Worm (Caenorhabditis elegans) whole organism, late embryonic: ENCODE measurements around the gene hch-1.

Experiments
- ceh-2 ChIP-seq: sonication (generic microtip); optimal IDR thresholded peaks from 2 replicates; lab custom pipeline; 2016; ENCODE audit warnings: missing genotype, missing genetic modification characterization, missing compliant biosample characterization
- elt-2 ChIP-seq: sonication (generic microtip); optimal IDR thresholded peaks from 2 replicates; lab custom pipeline; 2016; ENCODE audit warnings: missing genetic modification reagents, missing genetic modification characterization, missing compliant biosample characterization
- lin-11 ChIP-seq: fragments of 200-800 bp; sonication (Bioruptor generic); optimal IDR thresholded peaks from 2 replicates; lab custom pipeline; 2018; ENCODE audit warnings: mild to moderate bottlenecking, missing genetic modification characterization, missing compliant biosample characterization
- madf-2 ChIP-seq: sonication (generic microtip); optimal IDR thresholded peaks from 2 replicates; lab custom pipeline; 2017; ENCODE audit warnings: missing genetic modification characterization, missing compliant biosample characterization
- pag-3 ChIP-seq: sonication (generic microtip); optimal IDR thresholded peaks from 2 replicates; lab custom pipeline; 2016; ENCODE audit warnings: missing compliant biosample characterization, missing genetic modification characterization, borderline replicate concordance
- pqm-1 ChIP-seq: sonication (generic microtip); optimal IDR thresholded peaks from 2 replicates; lab custom pipeline; 2016; ENCODE audit warnings: missing genetic modification characterization, missing compliant biosample characterization
- sox-4 ChIP-seq: sonication (generic microtip); optimal IDR thresholded peaks from 2 replicates; lab custom pipeline; 2017; ENCODE audit warnings: mild to moderate bottlenecking, missing genetic modification characterization, inconsistent platforms, missing compliant biosample characterization

DNA sequence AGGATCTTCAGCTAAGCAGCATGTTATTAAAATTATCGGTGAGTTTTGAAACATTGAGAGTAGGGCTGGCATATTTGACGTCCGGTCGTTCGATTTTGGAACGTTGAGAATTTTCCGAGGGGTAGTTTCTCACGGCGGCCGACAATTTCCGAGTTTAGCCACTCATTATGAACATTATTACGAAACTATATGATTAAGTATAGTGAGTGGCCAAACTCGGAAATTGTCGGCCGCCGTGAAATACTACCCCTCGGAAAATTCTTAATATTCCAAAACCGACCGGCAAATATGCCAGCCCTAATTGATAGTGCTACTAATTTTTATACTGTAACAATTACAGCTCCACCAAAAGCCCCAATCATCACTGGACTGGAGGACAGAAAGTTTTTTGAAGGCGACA lies 42.3 kb downstream of the hch-1 start:
- TF ChIP-seq pqm-1 (tag; lab: Kevin White, UChicago) (no peak), sox-4 (no peak), madf-2 (tag; lab: Kevin White, UChicago) (no peak), elt-2 (tag; lab: Kevin White, UChicago) (no peak), pag-3 (no peak), lin-11 (tag; lab: Kevin White, UChicago) (no peak), ceh-2 (tag; lab: Kevin White, UChicago) (no peak)
